Worm (Caenorhabditis elegans) whole organism, late embryonic: ENCODE data around the gene nhr-88.

Experiments used
- ceh-30 ChIP-seq: fragments of 150-350 bp; optimal IDR thresholded peaks from 2 replicates; lab custom pipeline; 2014; ENCODE audit warnings: missing biosample characterization, missing genetic modification characterization
- ceh-6 ChIP-seq: fragments of 200-800 bp; sonication (Bioruptor generic); optimal IDR thresholded peaks from 2 replicates; lab custom pipeline; 2018; ENCODE audit warnings: mild to moderate bottlenecking, missing genetic modification characterization, missing compliant biosample characterization
- ceh-9 ChIP-seq: sonication (generic microtip); optimal IDR thresholded peaks from 2 replicates; lab custom pipeline; 2016; ENCODE audit warnings: mild to moderate bottlenecking, missing genetic modification characterization, inconsistent platforms, missing compliant biosample characterization
- ets-4 ChIP-seq: sonication (generic microtip); optimal IDR thresholded peaks from 2 replicates; lab custom pipeline; 2016; ENCODE audit warnings: missing genetic modification characterization, missing compliant biosample characterization
- gmeb-2 ChIP-seq: sonication (generic microtip); optimal IDR thresholded peaks from 2 replicates; lab custom pipeline; 2016; ENCODE audit warnings: missing genetic modification characterization, inconsistent platforms, missing compliant biosample characterization
- hlh-8 ChIP-seq: sonication (generic microtip); optimal IDR thresholded peaks from 2 replicates; lab custom pipeline; 2016; ENCODE audit warnings: missing genotype, missing genetic modification characterization, missing compliant biosample characterization
- lim-6 ChIP-seq: sonication (generic microtip); optimal IDR thresholded peaks from 2 replicates; lab custom pipeline; 2016; ENCODE audit warnings: missing genetic modification characterization, missing compliant biosample characterization
- madf-2 ChIP-seq: sonication (generic microtip); optimal IDR thresholded peaks from 2 replicates; lab custom pipeline; 2017; ENCODE audit warnings: missing genetic modification characterization, missing compliant biosample characterization
- nhr-11 ChIP-seq: fragments of 150-350 bp; optimal IDR thresholded peaks from 2 replicates; lab custom pipeline; 2014; ENCODE audit warnings: missing biosample characterization, missing genetic modification characterization
- pag-3 ChIP-seq: sonication (generic microtip); optimal IDR thresholded peaks from 2 replicates; lab custom pipeline; 2016; ENCODE audit warnings: missing compliant biosample characterization, missing genetic modification characterization, borderline replicate concordance
- pat-9 ChIP-seq: fragments of 200-800 bp; sonication (Bioruptor generic); optimal IDR thresholded peaks from 2 replicates; lab custom pipeline; 2018; ENCODE audit warnings: mild to moderate bottlenecking, missing genetic modification characterization, moderate library complexity, missing compliant biosample characterization
- pha-2 ChIP-seq: sonication (generic microtip); optimal IDR thresholded peaks from 2 replicates; lab custom pipeline; 2017; ENCODE audit warnings: mild to moderate bottlenecking, missing genetic modification characterization, missing compliant biosample characterization
- pha-4 ChIP-seq: fragments of 150-350 bp; optimal IDR thresholded peaks from 2 replicates; lab custom pipeline; 2018; ENCODE audit warnings: missing biosample characterization, missing genetic modification reagents, missing genetic modification characterization

DNA sequence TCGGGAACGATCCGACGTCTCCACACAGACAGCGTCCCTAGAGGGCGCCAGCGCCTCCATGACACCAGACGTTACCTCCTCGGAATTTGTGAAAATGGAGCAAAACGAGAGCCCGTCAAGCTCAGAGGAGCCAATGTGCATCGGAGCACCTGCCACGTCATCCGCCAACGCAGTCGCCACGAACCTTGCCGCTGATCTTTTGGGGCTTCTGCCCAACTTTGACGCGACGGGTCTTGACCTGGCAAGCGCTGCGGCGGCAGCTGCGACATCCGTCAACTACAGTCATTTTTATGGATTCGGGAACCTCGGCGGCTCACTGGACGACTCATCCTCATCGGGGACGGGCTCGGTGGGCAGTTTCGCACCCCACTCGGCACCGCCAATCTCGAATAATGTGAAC lies 9.0 kb downstream of the nhr-88 start:
- no peak for TF ChIP-seq ceh-9 (tag; lab: Kevin White, UChicago)
- TF ChIP-seq nhr-11 (tag; lab: Kevin White, UChicago): no peak
- TF ChIP-seq pat-9 (tag; lab: Kevin White, UChicago): no peak
- no peak for TF ChIP-seq pag-3
- no peak for TF ChIP-seq ets-4
- TF ChIP-seq hlh-8: no peak
- TF ChIP-seq pha-2 (tag; lab: Kevin White, UChicago): no peak
- no peak for TF ChIP-seq pha-4 (tag; lab: Kevin White, UChicago)
- TF ChIP-seq gmeb-2 (tag; lab: Kevin White, UChicago): no peak
- TF ChIP-seq ceh-6: no peak
- no peak for TF ChIP-seq lim-6 (tag; lab: Kevin White, UChicago)
- no peak for TF ChIP-seq ceh-30 (tag; lab: Kevin White, UChicago)
- TF ChIP-seq madf-2: no peak
